Fruit fly (Drosophila melanogaster): ENCODE results near the gene nwk.

The nwk gene

dm6 chr3L:9139553-9139952, 1.9 kb downstream of the nwk start:
- TF ChIP-seq ey (GFP tag; optimal IDR thresholded peaks at IDR 0.05) (no peak), Sp1 (GFP tag; optimal IDR thresholded peaks at IDR 0.05) (no peak), Abd-B (GFP tag; optimal IDR thresholded peaks at IDR 0.05) (no peak), Hr78 (GFP tag; optimal IDR thresholded peaks at IDR 0.05) (no peak), pan (optimal IDR thresholded peaks at IDR 0.05) (no peak), psq (GFP tag; optimal IDR thresholded peaks at IDR 0.05) (no peak), lola (GFP tag; optimal IDR thresholded peaks at IDR 0.05) (no peak), HLH106 (tag; optimal IDR thresholded peaks at IDR 0.05) (no peak), sage (GFP tag; optimal IDR thresholded peaks at IDR 0.05) (no peak), N (GFP tag; optimal IDR thresholded peaks at IDR 0.05) (no peak), CrebA (GFP tag; optimal IDR thresholded peaks at IDR 0.05; ENCODE audit: borderline replicate concordance) (no peak), rgr (GFP tag; optimal IDR thresholded peaks at IDR 0.05) (no peak), OdsH (GFP tag; optimal IDR thresholded peaks at IDR 0.05) (no peak), Hnf4 (GFP tag; optimal IDR thresholded peaks at IDR 0.05) (no peak), dsf (GFP tag; optimal IDR thresholded peaks at IDR 0.05; ENCODE audit: borderline replicate concordance) (no peak), Rel (GFP tag; optimal IDR thresholded peaks at IDR 0.05) (no peak), Rel (tag; optimal IDR thresholded peaks at IDR 0.05) (no peak), dl (GFP tag; optimal IDR thresholded peaks at IDR 0.05; ENCODE audit: insufficient read depth in 1 of 2, partially characterized antibody in 2 of 2) (no peak), GATAd (GFP tag; optimal IDR thresholded peaks at IDR 0.05) (no peak)

dm6 chr3L:9141998-9142397, 4.3 kb downstream of the nwk start:
- TF ChIP-seq rgr (GFP tag; optimal IDR thresholded peaks at IDR 0.05) (no peak), psq (GFP tag; optimal IDR thresholded peaks at IDR 0.05) (no peak), dsf (GFP tag; optimal IDR thresholded peaks at IDR 0.05; ENCODE audit: borderline replicate concordance) (no peak)

dm6 chr3L:9151183-9151786, 13.6 kb downstream of the nwk start:
- TF ChIP-seq Hr83 (GFP tag; optimal IDR thresholded peaks at IDR 0.05; ENCODE audit: poor library complexity, severe bottlenecking) (no peak), Dfd (GFP tag; optimal IDR thresholded peaks at IDR 0.05) (peak; percentile 99)

dm6 chr3L:9182053-9182572, 44.5 kb downstream of the nwk start, which contains the start of gene Rdl:
TSS of gene Rdl (minus strand) at chr3L:9182149.
- no peak for TF ChIP-seq Mio (GFP tag; optimal IDR thresholded peaks at IDR 0.05)
- no peak for TF ChIP-seq Vsx2 (GFP tag; optimal IDR thresholded peaks at IDR 0.05; ENCODE audit: partially characterized antibody)
- no peak for TF ChIP-seq N (GFP tag; optimal IDR thresholded peaks at IDR 0.05)
- TF ChIP-seq sage (GFP tag; optimal IDR thresholded peaks at IDR 0.05) = no peak
- no peak for TF ChIP-seq Hnf4 (GFP tag; optimal IDR thresholded peaks at IDR 0.05)
- TF ChIP-seq ey (GFP tag; optimal IDR thresholded peaks at IDR 0.05) = no peak
- no peak for TF ChIP-seq dsf (GFP tag; optimal IDR thresholded peaks at IDR 0.05; ENCODE audit: borderline replicate concordance)
- TF ChIP-seq sv (GFP tag; optimal IDR thresholded peaks at IDR 0.05) = no peak
- TF ChIP-seq br (GFP tag; optimal IDR thresholded peaks at IDR 0.05) = no peak
- no peak for TF ChIP-seq brk (GFP tag; optimal IDR thresholded peaks at IDR 0.05)
- no peak for TF ChIP-seq Rel (GFP tag; optimal IDR thresholded peaks at IDR 0.05)
- TF ChIP-seq Rel (tag; optimal IDR thresholded peaks at IDR 0.05) = no peak
- TF ChIP-seq CrebA (GFP tag; optimal IDR thresholded peaks at IDR 0.05; ENCODE audit: borderline replicate concordance) = no peak
- TF ChIP-seq dmrt93B (GFP tag; optimal IDR thresholded peaks at IDR 0.05) = no peak
- no peak for TF ChIP-seq HLH106 (tag; optimal IDR thresholded peaks at IDR 0.05)
- no peak for TF ChIP-seq woc (GFP tag; optimal IDR thresholded peaks at IDR 0.05)
- no peak for TF ChIP-seq Dif (GFP tag; optimal IDR thresholded peaks at IDR 0.05; ENCODE audit: partially characterized antibody)
- no peak for TF ChIP-seq lola (GFP tag; optimal IDR thresholded peaks at IDR 0.05)
- TF ChIP-seq usp (GFP tag; optimal IDR thresholded peaks at IDR 0.05) = no peak
- TF ChIP-seq foxo (GFP tag; optimal IDR thresholded peaks at IDR 0.05) = no peak

- TF ChIP-seq Dfd (GFP tag; optimal IDR thresholded peaks at IDR 0.05) = peak; percentile 16
- no peak for TF ChIP-seq Hr78 (GFP tag; optimal IDR thresholded peaks at IDR 0.05)
Observed at dm6 chr3L:9188622-9189021, 51.0 kb downstream of the nwk start.
